Worm (Caenorhabditis elegans): ENCODE results near the gene F41B4.1.

- TF ChIP-seq T23F11.4 (GFP tag; optimal IDR thresholded peaks at IDR 0.05) (no peak), ztf-16 (tag; optimal IDR thresholded peaks at IDR 0.05) (no peak), sox-2 (GFP tag; IDR thresholded peaks at IDR 0.05) (no peak), nhr-11 (tag; optimal IDR thresholded peaks at IDR 0.05) (no peak), K09A11.1 (tag; optimal IDR thresholded peaks at IDR 0.05; ENCODE audit: insufficient read depth) (no peak), pha-4 (tag; optimal IDR thresholded peaks at IDR 0.05) (no peak), unc-86 (tag; optimal IDR thresholded peaks at IDR 0.05) (no peak), fkh-10 (GFP tag; optimal IDR thresholded peaks at IDR 0.05) (no peak), lin-11 (tag; optimal IDR thresholded peaks at IDR 0.05) (no peak), unc-3 (GFP tag; conservative IDR thresholded peaks at IDR 0.05) (no peak), unc-3 (tag; optimal IDR thresholded peaks at IDR 0.05) (no peak), pat-9 (tag; optimal IDR thresholded peaks at IDR 0.05) (no peak), npax-4 (tag; optimal IDR thresholded peaks at IDR 0.05) (no peak)
These were observed 37.4 kb upstream of the F41B4.1 start, which contains the start of gene nep-4 for ce11 chrX:6863032-6863431.

Measured in whole organism, late embryonic.